Worm (Caenorhabditis elegans): ENCODE results near the gene C10A4.7.

DNA sequence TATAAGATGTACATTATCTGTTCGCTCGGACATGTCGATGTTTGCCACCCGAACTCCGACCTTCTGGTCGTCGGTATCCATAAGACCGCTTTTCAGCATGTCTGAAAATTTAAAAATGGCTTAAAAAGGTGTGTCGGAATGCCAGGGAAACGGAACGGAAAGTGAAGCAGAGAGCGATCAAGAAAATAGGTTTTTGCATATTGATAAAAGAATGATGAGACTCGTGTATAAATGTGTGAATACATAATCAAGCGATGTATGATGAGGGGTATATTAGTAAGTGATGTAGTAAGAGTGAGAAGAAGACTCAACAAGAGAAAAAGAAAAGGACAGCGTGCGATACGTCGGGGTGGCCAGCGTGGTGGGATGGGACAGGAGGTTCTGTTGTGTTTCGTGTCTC, 27.2 kb upstream of the C10A4.7 start, which contains the start of gene acl-12:
- TF ChIP-seq ceh-43 (GFP tag; optimal IDR thresholded peaks at IDR 0.05): no peak
- TF ChIP-seq zip-8 (tag; optimal IDR thresholded peaks at IDR 0.05): no peak

Measured in whole organism, mixed stage, embryonic.